Fruit fly (Drosophila melanogaster): ENCODE measurements around the gene nerfin-1.

DNA sequence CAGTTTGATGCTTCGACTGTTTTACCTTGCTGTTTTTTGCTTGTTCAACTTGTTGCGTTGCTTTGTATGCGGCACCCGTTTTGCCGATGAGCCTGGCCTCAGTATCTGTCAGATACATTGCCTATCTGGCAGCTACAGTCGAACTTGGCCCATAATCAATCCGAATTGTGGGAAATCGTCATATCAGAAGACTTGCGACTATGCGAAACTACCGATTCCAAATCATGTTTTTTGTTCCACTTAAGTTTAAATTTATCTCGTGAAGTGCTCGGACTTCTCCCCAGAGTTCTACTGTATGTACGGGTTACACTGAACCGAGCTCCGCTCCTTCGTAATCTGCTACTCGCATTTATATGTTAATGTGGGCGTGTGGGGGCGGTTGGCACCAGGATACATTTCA lies 24.7 kb upstream of the nerfin-1 start:
- TF ChIP-seq EcR (GFP tag; optimal IDR thresholded peaks at IDR 0.05) (no peak), psq (optimal IDR thresholded peaks at IDR 0.05) (no peak), Dll (optimal IDR thresholded peaks at IDR 0.05) (no peak), pan (optimal IDR thresholded peaks at IDR 0.05) (no peak), usp (GFP tag; optimal IDR thresholded peaks at IDR 0.05) (no peak)

Measured in whole organism.